Worm (Caenorhabditis elegans): ENCODE measurements around the gene mtss-1.

Gene mtss-1

ce11 chrIII:8733667-8734066 lies 34.4 kb upstream of the mtss-1 start:
- TF ChIP-seq unc-39 (tag; optimal IDR thresholded peaks at IDR 0.05), result no peak
- TF ChIP-seq nhr-12 (tag; optimal IDR thresholded peaks at IDR 0.05), result no peak
- TF ChIP-seq drap-1 (GFP tag; optimal IDR thresholded peaks at IDR 0.05), result no peak
- no peak for TF ChIP-seq hlh-1 (tag; optimal IDR thresholded peaks at IDR 0.05)
- TF ChIP-seq blmp-1 (tag; optimal IDR thresholded peaks at IDR 0.05), result no peak
- TF ChIP-seq ces-1 (GFP tag; optimal IDR thresholded peaks at IDR 0.05), result no peak
- TF ChIP-seq tbx-8 (GFP tag; optimal IDR thresholded peaks at IDR 0.05), result no peak
- TF ChIP-seq nhr-2 (tag; optimal IDR thresholded peaks at IDR 0.05), result no peak

ce11 chrIII:8734327-8734885 lies 33.7 kb upstream of the mtss-1 start:
- no peak for TF ChIP-seq flh-1 (GFP tag; optimal IDR thresholded peaks at IDR 0.05)
- TF ChIP-seq M03D4.4 (tag; optimal IDR thresholded peaks at IDR 0.05), result no peak
- TF ChIP-seq unc-62 (GFP tag; optimal IDR thresholded peaks at IDR 0.05), result peak; percentile 74
- no peak for TF ChIP-seq elt-1 (tag; optimal IDR thresholded peaks at IDR 0.05; ENCODE audit: borderline replicate concordance, insufficient read depth)
- no peak for TF ChIP-seq ceh-43 (GFP tag; optimal IDR thresholded peaks at IDR 0.05)
- no peak for TF ChIP-seq lsy-2 (tag; optimal IDR thresholded peaks at IDR 0.05)
- no peak for TF ChIP-seq ces-1 (GFP tag; optimal IDR thresholded peaks at IDR 0.05)
- no peak for TF ChIP-seq tbx-8 (GFP tag; optimal IDR thresholded peaks at IDR 0.05)
- no peak for TF ChIP-seq mls-2 (tag; optimal IDR thresholded peaks at IDR 0.05)
- no peak for TF ChIP-seq nhr-12 (tag; optimal IDR thresholded peaks at IDR 0.05)
- no peak for TF ChIP-seq nhr-76 (tag; optimal IDR thresholded peaks at IDR 0.05)
- TF ChIP-seq ztf-11 (tag; optimal IDR thresholded peaks at IDR 0.05), result no peak
- TF ChIP-seq nhr-237 (tag; optimal IDR thresholded peaks at IDR 0.05), result peak; percentile 21
- TF ChIP-seq ham-2 (GFP tag; optimal IDR thresholded peaks at IDR 0.05), result no peak
- no peak for TF ChIP-seq snpc-4 (tag; optimal IDR thresholded peaks at IDR 0.05)
- TF ChIP-seq blmp-1 (tag; optimal IDR thresholded peaks at IDR 0.05), result no peak
- no peak for TF ChIP-seq unc-39 (tag; optimal IDR thresholded peaks at IDR 0.05)
- no peak for TF ChIP-seq cnd-1 (tag; optimal IDR thresholded peaks at IDR 0.05)
- no peak for TF ChIP-seq lin-32 (GFP tag; optimal IDR thresholded peaks at IDR 0.05)
- TF ChIP-seq pha-4 (tag; optimal IDR thresholded peaks at IDR 0.05), result no peak
- TF ChIP-seq elt-3 (tag; optimal IDR thresholded peaks at IDR 0.05), result no peak
- TF ChIP-seq zip-8 (tag; optimal IDR thresholded peaks at IDR 0.05), result peak; percentile 26
- TF ChIP-seq ceh-83 (GFP tag; optimal IDR thresholded peaks at IDR 0.05), result no peak
- no peak for TF ChIP-seq sptf-1 (tag; optimal IDR thresholded peaks at IDR 0.05)
- no peak for TF ChIP-seq mab-5 (tag; optimal IDR thresholded peaks at IDR 0.05)
- no peak for TF ChIP-seq drap-1 (GFP tag; optimal IDR thresholded peaks at IDR 0.05)
- TF ChIP-seq nhr-28 (tag; optimal IDR thresholded peaks at IDR 0.05), result no peak
- peak; percentile 70 for TF ChIP-seq hlh-1 (tag; optimal IDR thresholded peaks at IDR 0.05)
- peak; percentile 39 for TF ChIP-seq unc-120 (tag; optimal IDR thresholded peaks at IDR 0.05; ENCODE audit: poor library complexity, severe bottlenecking)
- TF ChIP-seq bed-3 (GFP tag; optimal IDR thresholded peaks at IDR 0.05), result no peak
- no peak for TF ChIP-seq ceh-39 (tag; optimal IDR thresholded peaks at IDR 0.05)
- TF ChIP-seq mep-1 (tag; optimal IDR thresholded peaks at IDR 0.05), result no peak
- TF ChIP-seq nhr-2 (tag; optimal IDR thresholded peaks at IDR 0.05), result no peak
- no peak for TF ChIP-seq lin-13 (tag; optimal IDR thresholded peaks at IDR 0.05)
- no peak for TF ChIP-seq sem-2 (GFP tag; optimal IDR thresholded peaks at IDR 0.05)

- TF ChIP-seq pha-4 (tag; optimal IDR thresholded peaks at IDR 0.05) (no peak), ces-1 (GFP tag; optimal IDR thresholded peaks at IDR 0.05) (peak; percentile 81), nhr-28 (tag; optimal IDR thresholded peaks at IDR 0.05) (no peak), mab-5 (tag; optimal IDR thresholded peaks at IDR 0.05) (no peak), M03D4.4 (tag; optimal IDR thresholded peaks at IDR 0.05) (no peak), nhr-12 (tag; optimal IDR thresholded peaks at IDR 0.05) (no peak), flh-1 (GFP tag; optimal IDR thresholded peaks at IDR 0.05) (no peak), mep-1 (tag; optimal IDR thresholded peaks at IDR 0.05) (no peak), drap-1 (GFP tag; optimal IDR thresholded peaks at IDR 0.05) (no peak)
These were observed 30.7 kb upstream of the mtss-1 start for ce11 chrIII:8737391-8737790.

- TF ChIP-seq nhr-12 (tag; optimal IDR thresholded peaks at IDR 0.05) (no peak), sptf-1 (tag; optimal IDR thresholded peaks at IDR 0.05) (no peak), mep-1 (tag; optimal IDR thresholded peaks at IDR 0.05) (no peak), sem-2 (GFP tag; optimal IDR thresholded peaks at IDR 0.05) (no peak), blmp-1 (tag; optimal IDR thresholded peaks at IDR 0.05) (no peak), mab-5 (tag; optimal IDR thresholded peaks at IDR 0.05) (no peak), ceh-39 (tag; optimal IDR thresholded peaks at IDR 0.05) (no peak), unc-120 (tag; optimal IDR thresholded peaks at IDR 0.05; ENCODE audit: poor library complexity, severe bottlenecking) (no peak), unc-62 (GFP tag; optimal IDR thresholded peaks at IDR 0.05) (no peak), nhr-76 (tag; optimal IDR thresholded peaks at IDR 0.05) (no peak)
These were observed 29.8 kb upstream of the mtss-1 start for ce11 chrIII:8738289-8738688.
